Fruit fly (Drosophila melanogaster) Kc167 (cell line): ENCODE data around the gene Sfp79B.

Source experiments
- h ChIP-seq: fragments of >200 bp; optimal IDR thresholded peaks from 3 replicates; lab custom pipeline; 2018; ENCODE audit warnings: missing external identifiers
- insv ChIP-seq: fragments of >200 bp; optimal IDR thresholded peaks from 3 replicates; lab custom pipeline; 2018; ENCODE audit warnings: missing external identifiers
- psq ChIP-seq: fragments of >200 bp; optimal IDR thresholded peaks from 2 replicates; lab custom pipeline; 2017; ENCODE audit warnings: missing external identifiers
- ttk ChIP-seq: sonication (Bioruptor generic); optimal IDR thresholded peaks from 2 replicates; lab custom pipeline; 2017; ENCODE audit warnings: missing external identifiers

dm6 chr3L:22078063-22078462 lies 2.1 kb upstream of the Sfp79B start:
- TF ChIP-seq h (lab: Kevin White, UChicago) (no peak), insv (lab: Kevin White, UChicago) (no peak), psq (lab: Kevin White, UChicago) (no peak), ttk (no peak)
